Fruit fly (Drosophila melanogaster): Measurements from ENCODE around the gene yip7.

The yip7 gene

DNA sequence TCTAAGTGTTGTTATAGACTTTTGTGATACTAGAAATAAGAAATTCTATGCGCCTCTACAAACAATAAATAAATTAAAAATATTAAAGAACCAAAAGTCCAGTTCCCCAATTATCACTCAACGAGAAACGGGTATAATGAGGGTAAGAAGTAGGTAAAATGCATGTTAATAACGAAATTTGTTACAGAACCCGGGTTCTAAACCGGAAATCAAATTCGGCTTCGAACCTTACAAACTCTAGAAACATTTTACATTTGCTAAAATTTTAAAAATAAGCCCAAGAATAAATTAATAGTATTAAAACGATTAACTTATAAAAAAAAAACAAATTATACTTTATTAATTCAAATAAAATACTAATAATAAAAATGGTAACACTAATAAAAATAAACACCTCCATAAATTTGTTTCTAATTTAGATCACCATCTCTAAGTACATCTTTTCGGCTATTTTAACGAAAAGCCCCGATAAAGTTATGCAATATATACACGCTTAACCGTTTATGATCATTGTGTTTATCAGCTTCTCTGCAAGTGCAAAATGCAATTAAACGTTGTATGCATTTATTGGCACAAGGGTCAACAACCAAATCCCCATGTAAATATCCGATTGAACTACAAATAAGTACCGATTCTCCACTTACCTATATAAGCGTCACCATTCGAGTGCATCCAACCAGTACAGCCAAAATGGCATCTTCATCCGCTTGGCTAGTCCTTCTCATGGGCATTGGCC lies 36.6 kb downstream of the yip7 start, which contains the start of gene CG6602 (continued):
- TF ChIP-seq Neu2 (GFP tag; optimal IDR thresholded peaks at IDR 0.05; ENCODE audit: borderline replicate concordance) (no peak), crol (GFP tag; IDR thresholded peaks at IDR 0.05) (no peak), CG32532 (GFP tag; IDR thresholded peaks at IDR 0.05) (peak; percentile 87), CG10209 (GFP tag; optimal IDR thresholded peaks at IDR 0.05) (peak; percentile 73), sqz (GFP tag; optimal IDR thresholded peaks at IDR 0.05) (no peak), CG5180 (GFP tag; optimal IDR thresholded peaks at IDR 0.05) (peak; percentile 6), fru (optimal IDR thresholded peaks at IDR 0.05) (no peak), schlank (tag; optimal IDR thresholded peaks at IDR 0.05) (peak; percentile 49), E2f1 (GFP tag; IDR thresholded peaks at IDR 0.05) (peak; percentile 74), CG10565 (GFP tag; optimal IDR thresholded peaks at IDR 0.05) (no peak), HmgD (GFP tag; optimal IDR thresholded peaks at IDR 0.05) (no peak), Hand (GFP tag; optimal IDR thresholded peaks at IDR 0.05) (no peak), Dfd (GFP tag; optimal IDR thresholded peaks at IDR 0.05) (no peak), tll (GFP tag; optimal IDR thresholded peaks at IDR 0.05) (no peak), fd96Cb (tag; optimal IDR thresholded peaks at IDR 0.05) (peak; percentile 57), CG7928 (GFP tag; optimal IDR thresholded peaks at IDR 0.05) (peak; percentile 54), Hr51 (GFP tag; optimal IDR thresholded peaks at IDR 0.05) (peak; percentile 12 to 18), CG16813 (GFP tag; IDR thresholded peaks at IDR 0.05; ENCODE audit: partially characterized antibody) (no peak), CG13296 (GFP tag; optimal IDR thresholded peaks at IDR 0.05) (peak; percentile 81), CG4424 (GFP tag; optimal IDR thresholded peaks at IDR 0.05) (peak; percentile 84), Aef1 (GFP tag; IDR thresholded peaks at IDR 0.05) (peak; percentile 69; the same call in 2 of the 3 replicates), CG3838 (GFP tag; optimal IDR thresholded peaks at IDR 0.05) (no peak), sc (optimal IDR thresholded peaks at IDR 0.05) (no peak), sc (GFP tag; optimal IDR thresholded peaks at IDR 0.05) (peak; percentile 55), knrl (GFP tag; IDR thresholded peaks at IDR 0.05; ENCODE audit: partially characterized antibody) (no peak), B-H2 (GFP tag; optimal IDR thresholded peaks at IDR 0.05) (peak; percentile 68), Fer2 (tag; optimal IDR thresholded peaks at IDR 0.05) (peak; percentile 51), ems (GFP tag; optimal IDR thresholded peaks at IDR 0.05) (no peak), crc (GFP tag; optimal IDR thresholded peaks at IDR 0.05) (peak; percentile 25), CG3407 (GFP tag; optimal IDR thresholded peaks at IDR 0.05) (peak; percentile 41), CG31388 (GFP tag; optimal IDR thresholded peaks at IDR 0.05) (no peak), amos (GFP tag; IDR thresholded peaks at IDR 0.05; ENCODE audit: partially characterized antibody) (peak; percentile 30), dm (GFP tag; optimal IDR thresholded peaks at IDR 0.05) (peak; percentile 18), nau (GFP tag; optimal IDR thresholded peaks at IDR 0.05) (no peak), Deaf1 (tag; optimal IDR thresholded peaks at IDR 0.05) (no peak), CG7963 (GFP tag; IDR thresholded peaks at IDR 0.05; ENCODE audit: partially characterized antibody) (no peak), CG1832 (GFP tag; optimal IDR thresholded peaks at IDR 0.05) (no peak), Elba2 (GFP tag; optimal IDR thresholded peaks at IDR 0.05) (no peak), pum (GFP tag; optimal IDR thresholded peaks at IDR 0.05) (no peak), CG9215 (GFP tag; IDR thresholded peaks at IDR 0.05) (0 out of 2 replicates have a peak, but pooled peaks have one; percentile 25), gsb-n (tag; optimal IDR thresholded peaks at IDR 0.05) (peak; percentile 38), caup (GFP tag; optimal IDR thresholded peaks at IDR 0.05; ENCODE audit: severe bottlenecking) (peak; percentile 89), CG2116 (GFP tag; optimal IDR thresholded peaks at IDR 0.05) (peak; percentile 46), CG1603 (tag; optimal IDR thresholded peaks at IDR 0.05) (peak; percentile 64), CG14441 (GFP tag; IDR thresholded peaks at IDR 0.05) (peak; percentile 66), CG6654 (GFP tag; optimal IDR thresholded peaks at IDR 0.05) (peak; percentile 61), nmo (GFP tag; optimal IDR thresholded peaks at IDR 0.05) (peak; percentile 61), hth (optimal IDR thresholded peaks at IDR 0.05) (no peak), Ets97D (GFP tag; optimal IDR thresholded peaks at IDR 0.05) (peak; percentile 99)
